Fruit fly (Drosophila melanogaster) whole organism, embryonic: ENCODE measurements around the gene CG42592.
A peak's percentile ranks its signal among the peaks of the same experiment; 100 is the strongest.

Experiments
- CG12236 ChIP-seq: fragments of 200-800 bp; sonication (Bioruptor generic); optimal IDR thresholded peaks from 2 replicates; lab custom pipeline; 2016; ENCODE audit warnings: missing biosample characterization, missing genetic modification characterization
- CG13894 ChIP-seq: fragments of 200-800 bp; sonication (Bioruptor generic); optimal IDR thresholded peaks from 3 replicates; lab custom pipeline; 2018; ENCODE audit warnings: missing biosample characterization, mild to moderate bottlenecking, missing genetic modification characterization, moderate library complexity
- CG14710 ChIP-seq: fragments of 200-800 bp; sonication (Bioruptor generic); optimal IDR thresholded peaks from 3 replicates; lab custom pipeline; 2019; ENCODE audit warnings: missing biosample characterization, mild to moderate bottlenecking, missing genetic modification characterization, moderate library complexity
- CG14860 ChIP-seq: fragments of 200-800 bp; sonication (Bioruptor generic); IDR thresholded peaks from 3 replicates; pipeline ENCODE4 v1.3.6; 2022; ENCODE audit warnings: missing biosample characterization, missing genetic modification characterization; ENCODE audit not compliant: partially characterized antibody
- CG15269 ChIP-seq: fragments of 200-800 bp; sonication (Bioruptor generic); optimal IDR thresholded peaks from 2 replicates; lab custom pipeline; 2018; ENCODE audit warnings: missing biosample characterization, mild to moderate bottlenecking, missing genetic modification characterization, moderate library complexity
- CG16813 ChIP-seq: fragments of 200-800 bp; sonication (Bioruptor generic); IDR thresholded peaks from 3 replicates; pipeline ENCODE4 v1.3.6; 2022; ENCODE audit warnings: missing biosample characterization, missing genetic modification characterization; ENCODE audit not compliant: partially characterized antibody
- CG18262 ChIP-seq: fragments of 200-800 bp; optimal IDR thresholded peaks from 3 replicates; lab custom pipeline; 2019; ENCODE audit warnings: missing biosample characterization, mild to moderate bottlenecking, missing genetic modification characterization, moderate library complexity
- CG18764 ChIP-seq: fragments of 200-800 bp; sonication (Bioruptor generic); optimal IDR thresholded peaks from 3 replicates; lab custom pipeline; 2016; ENCODE audit warnings: missing biosample characterization, missing genetic modification characterization
- CG2116 ChIP-seq: fragments of 200-800 bp; sonication (Bioruptor generic); optimal IDR thresholded peaks from 3 replicates; lab custom pipeline; 2018; ENCODE audit warnings: missing biosample characterization, mild to moderate bottlenecking, missing genetic modification characterization
- CG2678 ChIP-seq: fragments of 200-800 bp; sonication (Bioruptor generic); optimal IDR thresholded peaks from 3 replicates; lab custom pipeline; 2019; ENCODE audit warnings: missing biosample characterization, mild to moderate bottlenecking, missing genetic modification characterization, moderate library complexity
- CG2875 ChIP-seq: fragments of 200-800 bp; sonication (Bioruptor generic); optimal IDR thresholded peaks from 2 replicates; lab custom pipeline; 2017; ENCODE audit warnings: missing biosample characterization, mild to moderate bottlenecking, missing genetic modification characterization, missing genetic modification reagents
- CG33213 ChIP-seq: fragments of 200-800 bp; sonication (Bioruptor generic); optimal IDR thresholded peaks from 3 replicates; lab custom pipeline; 2016; ENCODE audit warnings: missing biosample characterization, missing genetic modification characterization
- CG4617 ChIP-seq: fragments of 200-800 bp; sonication (Bioruptor generic); optimal IDR thresholded peaks from 3 replicates; lab custom pipeline; 2016; ENCODE audit warnings: missing biosample characterization, missing genetic modification characterization, borderline replicate concordance
- CG4707 ChIP-seq: fragments of 200-800 bp; sonication (Bioruptor generic); optimal IDR thresholded peaks from 2 replicates; lab custom pipeline; 2018; ENCODE audit warnings: missing biosample characterization, mild to moderate bottlenecking, missing genetic modification characterization, moderate library complexity
- CG4730 ChIP-seq: fragments of 200-800 bp; sonication (Bioruptor generic); IDR thresholded peaks from 2 replicates; pipeline ENCODE4 v1.3.6; 2022; ENCODE audit warnings: missing biosample characterization, missing genetic modification characterization
- CG6791 ChIP-seq: fragments of 200-800 bp; sonication (Bioruptor generic); IDR thresholded peaks from 3 replicates; pipeline ENCODE4 v1.3.6; 2022; ENCODE audit warnings: missing biosample characterization, missing genetic modification characterization; ENCODE audit not compliant: partially characterized antibody
- CG7745 ChIP-seq: fragments of 200-800 bp; sonication (Bioruptor generic); optimal IDR thresholded peaks from 2 replicates; lab custom pipeline; 2018; ENCODE audit warnings: missing biosample characterization, mild to moderate bottlenecking, missing genetic modification characterization, moderate library complexity
- CG7987 ChIP-seq: fragments of 200-800 bp; sonication (Bioruptor generic); optimal IDR thresholded peaks from 2 replicates; lab custom pipeline; 2018; ENCODE audit warnings: missing biosample characterization, mild to moderate bottlenecking, missing genetic modification characterization, moderate library complexity
- CG9876 ChIP-seq: fragments of 200-800 bp; sonication (Bioruptor generic); optimal IDR thresholded peaks from 2 replicates; lab custom pipeline; 2016; ENCODE audit warnings: missing biosample characterization, missing genetic modification characterization
- CG9932 ChIP-seq: fragments of 200-800 bp; sonication (Bioruptor generic); IDR thresholded peaks from 2 replicates; pipeline ENCODE4 v1.3.6; 2022; ENCODE audit warnings: missing biosample characterization, missing genetic modification characterization
- Dll ChIP-seq: fragments of 200-800 bp; sonication (Bioruptor generic); IDR thresholded peaks from 4 replicates; pipeline ENCODE4 v1.3.6; 2022; ENCODE audit warnings: missing biosample characterization, missing genetic modification characterization; ENCODE audit not compliant: partially characterized antibody
- Dp ChIP-seq: fragments of 200-800 bp; sonication (Bioruptor generic); optimal IDR thresholded peaks from 2 replicates; lab custom pipeline; 2018; ENCODE audit warnings: missing biosample characterization, mild to moderate bottlenecking, missing genetic modification characterization, moderate library complexity
- Dref ChIP-seq: fragments of 200-800 bp; sonication (Bioruptor generic); IDR thresholded peaks from 2 replicates; pipeline ENCODE4 v1.3.6; 2022; ENCODE audit warnings: missing biosample characterization, missing genetic modification characterization
- E2f2 ChIP-seq: fragments of 200-800 bp; sonication (Bioruptor generic); IDR thresholded peaks from 2 replicates; pipeline ENCODE4 v1.3.6; 2022; ENCODE audit warnings: missing biosample characterization, missing genetic modification characterization
- Hr51 ChIP-seq, 2 experiments: fragments of 200-800 bp; sonication (Bioruptor generic); optimal IDR thresholded peaks; 2 replicates in 1 of 2; 3 replicates in 1 of 2; lab custom pipeline; 2016 to 2018; ENCODE audit warnings: missing biosample characterization in 2 of 2, missing genetic modification characterization in 2 of 2, mild to moderate bottlenecking in 1 of 2, moderate library complexity in 1 of 2
- MBD-R2 ChIP-seq: fragments of 200-800 bp; sonication (Bioruptor generic); IDR thresholded peaks from 2 replicates; pipeline ENCODE4 v1.3.6; 2022; ENCODE audit warnings: missing biosample characterization, missing genetic modification characterization
- MESR4 ChIP-seq: fragments of 200-800 bp; sonication (Bioruptor generic); optimal IDR thresholded peaks from 2 replicates; lab custom pipeline; 2018; ENCODE audit warnings: missing biosample characterization, mild to moderate bottlenecking, missing genetic modification characterization, moderate library complexity
- Nf-YA ChIP-seq: fragments of 200-800 bp; sonication (Bioruptor generic); IDR thresholded peaks from 2 replicates; pipeline ENCODE4 v1.3.6; 2022; ENCODE audit warnings: missing biosample characterization, missing genetic modification characterization
- Nf-YC ChIP-seq: fragments of 200-800 bp; optimal IDR thresholded peaks from 3 replicates; lab custom pipeline; 2019; ENCODE audit warnings: missing biosample characterization, mild to moderate bottlenecking, missing genetic modification characterization, moderate library complexity
- Pdp1 ChIP-seq, 2 experiments: fragments of 200-800 bp; sonication (Bioruptor generic); optimal IDR thresholded peaks; 3 replicates each; lab custom pipeline; 2016; ENCODE audit warnings: missing biosample characterization in 2 of 2, missing genetic modification characterization in 2 of 2, mild to moderate bottlenecking in 1 of 2, moderate library complexity in 1 of 2
- Scr ChIP-seq: fragments of 200-800 bp; sonication (Bioruptor generic); IDR thresholded peaks from 2 replicates; pipeline ENCODE4 v1.3.6; 2022; ENCODE audit warnings: missing biosample characterization, missing genetic modification characterization; ENCODE audit not compliant: partially characterized antibody
- Usf ChIP-seq: fragments of 200-800 bp; sonication (Bioruptor generic); optimal IDR thresholded peaks from 2 replicates; lab custom pipeline; 2017; ENCODE audit warnings: missing genotype, missing biosample characterization, missing genetic modification characterization
- crp ChIP-seq, 2 experiments: fragments of 200-800 bp; sonication (Bioruptor generic); optimal IDR thresholded peaks; 2 replicates in 1 of 2; 3 replicates in 1 of 2; lab custom pipeline; 2017; ENCODE audit warnings: missing biosample characterization in 2 of 2, missing genetic modification characterization in 2 of 2, mild to moderate bottlenecking in 1 of 2, moderate library complexity in 1 of 2
- dimm ChIP-seq: fragments of 200-800 bp; sonication (Bioruptor generic); IDR thresholded peaks from 2 replicates; pipeline ENCODE4 v1.3.6; 2022; ENCODE audit warnings: missing biosample characterization, missing genetic modification characterization
- emc ChIP-seq: fragments of 200-800 bp; sonication (Bioruptor generic); optimal IDR thresholded peaks from 2 replicates; lab custom pipeline; 2016; ENCODE audit warnings: missing biosample characterization, missing genetic modification characterization
- fd64A ChIP-seq: fragments of 200-800 bp; sonication (Bioruptor generic); optimal IDR thresholded peaks from 3 replicates; lab custom pipeline; 2018; ENCODE audit warnings: missing biosample characterization, mild to moderate bottlenecking, missing genetic modification characterization
- gfzf ChIP-seq: fragments of 200-800 bp; sonication (Bioruptor generic); optimal IDR thresholded peaks from 2 replicates; lab custom pipeline; 2016; ENCODE audit warnings: missing biosample characterization, mild to moderate bottlenecking, missing genetic modification characterization, moderate library complexity
- grn ChIP-seq: fragments of 200-800 bp; sonication (Bioruptor generic); optimal IDR thresholded peaks from 3 replicates; lab custom pipeline; 2017; ENCODE audit warnings: missing biosample characterization, missing genetic modification characterization
- ken ChIP-seq: fragments of 200-800 bp; sonication (Bioruptor generic); IDR thresholded peaks from 3 replicates; pipeline ENCODE4 v1.3.6; 2022; ENCODE audit warnings: missing biosample characterization, missing genetic modification characterization
- nerfin-1 ChIP-seq: fragments of 200-800 bp; sonication (Bioruptor generic); optimal IDR thresholded peaks from 3 replicates; lab custom pipeline; 2019; ENCODE audit warnings: missing biosample characterization, mild to moderate bottlenecking, missing genetic modification characterization, moderate library complexity
- pzg ChIP-seq: fragments of 200-800 bp; sonication (Bioruptor generic); optimal IDR thresholded peaks from 3 replicates; lab custom pipeline; 2018; ENCODE audit warnings: missing biosample characterization, mild to moderate bottlenecking, missing genetic modification characterization, moderate library complexity
- schlank ChIP-seq: fragments of 200-800 bp; sonication (Bioruptor generic); optimal IDR thresholded peaks from 2 replicates; lab custom pipeline; 2018; ENCODE audit warnings: missing biosample characterization, mild to moderate bottlenecking, missing genetic modification characterization
- sug ChIP-seq: fragments of 200-800 bp; optimal IDR thresholded peaks from 2 replicates; lab custom pipeline; 2019; ENCODE audit warnings: missing biosample characterization, mild to moderate bottlenecking, missing genetic modification characterization, moderate library complexity
- tin ChIP-seq: fragments of 200-800 bp; sonication (Bioruptor generic); optimal IDR thresholded peaks from 3 replicates; lab custom pipeline; 2016; ENCODE audit warnings: missing biosample characterization, missing genetic modification characterization
- tll ChIP-seq, 2 experiments: fragments of 200-800 bp in 1 of 2; fragments of >200 bp in 1 of 2; sonication (Bioruptor generic) in 1 of 2; optimal IDR thresholded peaks; 2 replicates each; lab custom pipeline; 2017 to 2019; ENCODE audit warnings: missing biosample characterization in 2 of 2, missing genetic modification characterization in 2 of 2, mild to moderate bottlenecking in 1 of 2, moderate library complexity in 1 of 2
- trem ChIP-seq: fragments of 200-800 bp; optimal IDR thresholded peaks from 3 replicates; lab custom pipeline; 2019; ENCODE audit warnings: missing biosample characterization, mild to moderate bottlenecking, missing genetic modification characterization, moderate library complexity

Gene CG42592

dm6 chr3R:29816266-29816665 lies 19.8 kb downstream of the CG42592 start, which contains the start of gene Vps16B (continued):
- TF ChIP-seq gfzf (GFP tag; lab: Kevin White, UChicago) (peak; percentile 77), trem (tag; lab: Kevin White, UChicago) (peak; percentile 40), nerfin-1 (tag; lab: Kevin White, UChicago) (no peak), CG14710 (peak; percentile 41), MBD-R2 (GFP tag; lab: Robert Waterston, UW) (peak; percentile 84), CG2116 (GFP tag; lab: Kevin White, UChicago) (peak; percentile 35), MESR4 (GFP tag; lab: Kevin White, UChicago) (peak; percentile 48), pzg (GFP tag; lab: Kevin White, UChicago) (peak; percentile 45), CG16813 (GFP tag; lab: Robert Waterston, UW) (0 out of 3 replicates have a peak, but pooled peaks have one; percentile 29), CG6791 (GFP tag; lab: Robert Waterston, UW) (peak; percentile 30; the same call in 1 of the 3 replicates), CG9876 (GFP tag; lab: Kevin White, UChicago) (no peak), CG4617 (GFP tag; lab: Kevin White, UChicago) (peak; percentile 68), CG13894 (no peak), CG18764 (no peak), crp (GFP tag; optimal IDR thresholded peaks at IDR 0.05; lab: Kevin White, UChicago) (no peak), grn (GFP tag; lab: Kevin White, UChicago) (no peak), E2f2 (GFP tag; lab: Robert Waterston, UW) (peak; percentile 71)

- TF ChIP-seq sug (no peak), emc (no peak), ken (GFP tag; lab: Robert Waterston, UW) (no peak), fd64A (no peak), Scr (GFP tag; lab: Robert Waterston, UW) (peak; percentile 72), CG14710 (peak; percentile 50), CG33213 (no peak), CG4707 (GFP tag; lab: Kevin White, UChicago) (no peak), CG14860 (GFP tag; lab: Robert Waterston, UW) (no peak), Hr51 (GFP tag; optimal IDR thresholded peaks at IDR 0.05; lab: Kevin White, UChicago) (no peak), Nf-YC (tag; lab: Kevin White, UChicago) (no peak), Dp (peak; percentile 88), pzg (GFP tag; lab: Kevin White, UChicago) (peak; percentile 68), Dref (peak; percentile 49), CG18262 (tag; lab: Kevin White, UChicago) (no peak), dimm (GFP tag; lab: Robert Waterston, UW) (no peak), CG4730 (no peak), CG15269 (tag; lab: Kevin White, UChicago) (no peak), CG9932 (GFP tag; lab: Robert Waterston, UW) (no peak), Pdp1 (GFP tag; optimal IDR thresholded peaks at IDR 0.05; lab: Kevin White, UChicago) (no peak), tin (no peak), CG2678 (tag; lab: Kevin White, UChicago) (no peak), CG7745 (tag; lab: Kevin White, UChicago) (no peak), CG2875 (no peak), Nf-YA (GFP tag; lab: Robert Waterston, UW) (no peak), Usf (GFP tag; lab: Kevin White, UChicago) (no peak), CG12236 (GFP tag; lab: Kevin White, UChicago) (no peak), Dll (GFP tag; lab: Robert Waterston, UW) (peak; percentile 74), schlank (tag; lab: Kevin White, UChicago) (no peak), tll (GFP tag; optimal IDR thresholded peaks at IDR 0.05; lab: Kevin White, UChicago) (no peak), CG7987 (GFP tag; lab: Kevin White, UChicago) (no peak)
Observed at dm6 chr3R:29806682-29807393, 29.2 kb downstream of the CG42592 start, which contains the start of the genes ca and ncd. Gene ca, plus strand, starts transcription at chr3R:29806811. Gene ncd, minus strand, starts transcription at chr3R:29807127.
